Fruit fly (Drosophila melanogaster): Measurements from ENCODE around the gene Mtr4.

Gene Mtr4

dm6 chr2L:15741418-15741817 is 10.6 kb upstream of the Mtr4 start (continued):
- TF ChIP-seq prd (optimal IDR thresholded peaks at IDR 0.05) (no peak), prd (GFP tag; IDR thresholded peaks at IDR 0.05) (peak; percentile 70; the same call in 2 of the 3 replicates), B-H1 (GFP tag; IDR thresholded peaks at IDR 0.05) (no peak), CG10959 (GFP tag; IDR thresholded peaks at IDR 0.05) (peak; percentile 48; the same call in 1 of the 2 replicates), pzg (GFP tag; optimal IDR thresholded peaks at IDR 0.05) (no peak), unpg (GFP tag; optimal IDR thresholded peaks at IDR 0.05) (no peak), trem (tag; optimal IDR thresholded peaks at IDR 0.05) (peak; percentile 13), pum (GFP tag; optimal IDR thresholded peaks at IDR 0.05) (peak; percentile 26), Asciz (GFP tag; optimal IDR thresholded peaks at IDR 0.05) (no peak), dmrt99B (tag; optimal IDR thresholded peaks at IDR 0.05) (no peak), CG6689 (GFP tag; IDR thresholded peaks at IDR 0.05) (peak; percentile 53), ac (GFP tag; optimal IDR thresholded peaks at IDR 0.05) (peak; percentile 90), Spps (tag; optimal IDR thresholded peaks at IDR 0.05) (no peak), Dref (GFP tag; IDR thresholded peaks at IDR 0.05) (no peak), lola (GFP tag; optimal IDR thresholded peaks at IDR 0.05) (peak in 1 of 3 experiments; percentile 3), Bdp1 (GFP tag; optimal IDR thresholded peaks at IDR 0.05) (no peak), CG34422 (GFP tag; IDR thresholded peaks at IDR 0.05) (no peak), CG9817 (tag; optimal IDR thresholded peaks at IDR 0.05) (no peak), bbx (GFP tag; IDR thresholded peaks at IDR 0.05; ENCODE audit: partially characterized antibody) (no peak), CG4854 (GFP tag; optimal IDR thresholded peaks at IDR 0.05) (no peak), CG10274 (GFP tag; optimal IDR thresholded peaks at IDR 0.05) (no peak), Sry-δ (GFP tag; optimal IDR thresholded peaks at IDR 0.05) (no peak), tx (GFP tag; optimal IDR thresholded peaks at IDR 0.05) (no peak), nmo (GFP tag; optimal IDR thresholded peaks at IDR 0.05) (peak; percentile 6), CG16779 (GFP tag; IDR thresholded peaks at IDR 0.05) (no peak), CG4404 (GFP tag; IDR thresholded peaks at IDR 0.05) (peak; percentile 75), CG7928 (GFP tag; optimal IDR thresholded peaks at IDR 0.05) (no peak), CG12942 (GFP tag; optimal IDR thresholded peaks at IDR 0.05) (no peak), CG1792 (GFP tag; optimal IDR thresholded peaks at IDR 0.05) (no peak), CG11456 (GFP tag; IDR thresholded peaks at IDR 0.05) (no peak), Optix (GFP tag; IDR thresholded peaks at IDR 0.05) (no peak), CG17829 (tag; optimal IDR thresholded peaks at IDR 0.05) (peak; percentile 10), onecut (GFP tag; IDR thresholded peaks at IDR 0.05) (no peak), CG14441 (GFP tag; IDR thresholded peaks at IDR 0.05) (no peak), Camta (GFP tag; optimal IDR thresholded peaks at IDR 0.05) (no peak), eyg (GFP tag; optimal IDR thresholded peaks at IDR 0.05) (no peak), otp (GFP tag; IDR thresholded peaks at IDR 0.05) (0 out of 3 replicates have a peak, but pooled peaks have one; percentile 44), salm (tag; optimal IDR thresholded peaks at IDR 0.05) (no peak), dmrt11E (tag; optimal IDR thresholded peaks at IDR 0.05) (peak; percentile 72), CG9609 (GFP tag; optimal IDR thresholded peaks at IDR 0.05) (no peak), CG32532 (GFP tag; IDR thresholded peaks at IDR 0.05) (no peak), CG2129 (GFP tag; IDR thresholded peaks at IDR 0.05; ENCODE audit: partially characterized antibody) (no peak), CG14710 (tag; optimal IDR thresholded peaks at IDR 0.05) (peak; percentile 20), CG15696 (tag; optimal IDR thresholded peaks at IDR 0.05) (peak; percentile 69), pita (GFP tag; optimal IDR thresholded peaks at IDR 0.05) (no peak), D19A (tag; optimal IDR thresholded peaks at IDR 0.05) (no peak), esg (GFP tag; conservative IDR thresholded peaks at IDR 0.05) (no peak), chif (GFP tag; optimal IDR thresholded peaks at IDR 0.05) (peak in 1 of 2 experiments; percentile 38), Awh (GFP tag; IDR thresholded peaks at IDR 0.05) (no peak), Nf-YC (tag; optimal IDR thresholded peaks at IDR 0.05) (no peak), TFAM (GFP tag; optimal IDR thresholded peaks at IDR 0.05) (no peak), ato (GFP tag; IDR thresholded peaks at IDR 0.05; ENCODE audit: partially characterized antibody) (no peak)
